Worm (Caenorhabditis elegans) whole organism, L1 larva: ENCODE results near the gene B0281.1.

Experiments
- F16B12.6 ChIP-seq: fragments of 150-350 bp; optimal IDR thresholded peaks from 2 replicates; lab custom pipeline; 2014; ENCODE audit warnings: missing biosample characterization, missing genetic modification characterization
- egl-27 ChIP-seq, 2 experiments: fragments of 150-350 bp in 1 of 2; sonication (generic microtip); optimal IDR thresholded peaks; 3 replicates each; lab custom pipeline; 2017 to 2018; ENCODE audit warnings: missing biosample characterization in 2 of 2, missing genetic modification characterization in 2 of 2, missing genetic modification reagents in 2 of 2
- elt-2 ChIP-seq: sonication (generic microtip); optimal IDR thresholded peaks from 2 replicates; lab custom pipeline; 2016; ENCODE audit warnings: missing genetic modification characterization, mild to moderate bottlenecking, inconsistent platforms, missing compliant biosample characterization, missing genetic modification reagents
- fkh-10 ChIP-seq: sonication (generic microtip); optimal IDR thresholded peaks from 2 replicates; lab custom pipeline; 2017; ENCODE audit warnings: missing biosample characterization, missing genetic modification reagents, missing genetic modification characterization
- lin-13 ChIP-seq: fragments of 150-350 bp; optimal IDR thresholded peaks from 2 replicates; lab custom pipeline; 2014; ENCODE audit warnings: missing biosample characterization, missing genetic modification reagents, missing genetic modification characterization
- mdl-1 ChIP-seq, 2 experiments: fragments of 150-350 bp; optimal IDR thresholded peaks; 2 replicates each; lab custom pipeline; 2014 to 2017; ENCODE audit warnings: missing biosample characterization in 2 of 2, missing genetic modification characterization in 2 of 2, inconsistent platforms in 1 of 2
- nhr-237 ChIP-seq: fragments of 150-350 bp; optimal IDR thresholded peaks from 2 replicates; lab custom pipeline; 2014; ENCODE audit warnings: missing biosample characterization, missing genetic modification characterization
- snpc-4 ChIP-seq: fragments of 150-350 bp; optimal IDR thresholded peaks from 2 replicates; lab custom pipeline; 2014; ENCODE audit warnings: missing biosample characterization, missing genetic modification characterization
- sptf-1 ChIP-seq: fragments of 150-350 bp; optimal IDR thresholded peaks from 2 replicates; lab custom pipeline; 2014; ENCODE audit warnings: missing biosample characterization, missing genetic modification characterization
- xbp-1 ChIP-seq: sonication (generic microtip); optimal IDR thresholded peaks from 2 replicates; lab custom pipeline; 2016; ENCODE audit warnings: missing genetic modification characterization, missing compliant biosample characterization
- zag-1 ChIP-seq: fragments of 150-350 bp; optimal IDR thresholded peaks from 2 replicates; lab custom pipeline; 2014; ENCODE audit warnings: missing biosample characterization, missing genetic modification characterization

ce11 chrII:2328963-2329442 lies 16.1 kb downstream of the B0281.1 start, which contains the start of the genes ZK1240.8 and ZK1240.1:
- TF ChIP-seq snpc-4 (no peak), zag-1 (tag; lab: Kevin White, UChicago) (no peak), F16B12.6 (tag; lab: Kevin White, UChicago) (no peak), nhr-237 (tag; lab: Kevin White, UChicago) (no peak), fkh-10 (GFP tag; lab: Kevin White, UChicago) (no peak), egl-27 (tag; optimal IDR thresholded peaks at IDR 0.05; lab: Kevin White, UChicago) (no peak), xbp-1 (no peak), elt-2 (tag; lab: Kevin White, UChicago) (peak; percentile 5), mdl-1 (tag; optimal IDR thresholded peaks at IDR 0.05; lab: Kevin White, UChicago) (no peak), lin-13 (no peak), sptf-1 (tag; lab: Kevin White, UChicago) (no peak)
